Worm (Caenorhabditis elegans): ENCODE measurements around the gene F01D5.6.

- TF ChIP-seq aly-2 (tag; optimal IDR thresholded peaks at IDR 0.05) = no peak
- TF ChIP-seq elt-3 (tag; optimal IDR thresholded peaks at IDR 0.05) = no peak
- TF ChIP-seq elt-1 (tag; optimal IDR thresholded peaks at IDR 0.05) = no peak
- peak; percentile 92 for TF ChIP-seq F13H6.1 (tag; optimal IDR thresholded peaks at IDR 0.05)
- peak; percentile 69 for TF ChIP-seq nhr-21 (tag; optimal IDR thresholded peaks at IDR 0.05)
- no peak for TF ChIP-seq unc-62 (GFP tag; optimal IDR thresholded peaks at IDR 0.05)
- peak; percentile 61 for TF ChIP-seq fos-1 (tag; optimal IDR thresholded peaks at IDR 0.05)
- TF ChIP-seq unc-55 (GFP tag; optimal IDR thresholded peaks at IDR 0.05) = peak; percentile 32
- TF ChIP-seq skn-1 (tag; optimal IDR thresholded peaks at IDR 0.05) = no peak
- TF ChIP-seq egl-27 (tag; optimal IDR thresholded peaks at IDR 0.05) = peak; percentile 14
- no peak for TF ChIP-seq ZK546.5 (tag; optimal IDR thresholded peaks at IDR 0.05)
- TF ChIP-seq zag-1 (tag; optimal IDR thresholded peaks at IDR 0.05) = peak; percentile 53
Observed at ce11 chrII:14044199-14044598, 37.9 kb downstream of the F01D5.6 start.

Measured in whole organism, L2 larva.